Worm (Caenorhabditis elegans): ENCODE results near the gene pho-10.

DNA sequence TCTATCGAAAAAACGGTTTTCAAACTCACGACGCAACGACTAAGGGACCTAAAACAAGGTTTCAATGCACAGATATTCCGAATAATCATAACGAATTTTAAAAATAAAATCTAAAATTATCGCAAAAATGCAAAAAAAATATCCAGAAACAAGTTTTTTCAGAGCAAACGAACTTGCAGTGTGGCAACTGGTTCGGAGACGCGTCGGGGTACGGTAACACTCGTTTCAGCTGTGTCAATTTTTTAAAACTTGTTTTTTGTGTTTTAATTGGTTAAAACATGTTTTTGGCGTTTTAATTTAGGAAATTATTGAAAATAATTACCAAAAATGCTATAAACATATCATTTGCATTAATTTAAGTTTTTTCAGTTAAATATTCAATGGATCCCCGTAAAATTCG lies 28.0 kb downstream of the pho-10 start, which contains the start of gene C08H9.16:
- TF ChIP-seq pat-9 (tag; optimal IDR thresholded peaks at IDR 0.05) (no peak), nfya-1 (tag; optimal IDR thresholded peaks at IDR 0.05) (peak; percentile 73), pqm-1 (tag; optimal IDR thresholded peaks at IDR 0.05) (no peak), ceh-45 (GFP tag; IDR thresholded peaks at IDR 0.05) (no peak)
